Fruit fly (Drosophila melanogaster) whole organism, embryonic: ENCODE measurements around the gene CG10298.

Experiments used
- C15 ChIP-seq: fragments of 200-800 bp; sonication (Bioruptor generic); IDR thresholded peaks from 3 replicates; pipeline ENCODE4 v1.3.6; 2022; ENCODE audit warnings: missing biosample characterization, missing genetic modification characterization
- CG10959 ChIP-seq: fragments of 200-800 bp; sonication (Bioruptor generic); IDR thresholded peaks from 2 replicates; pipeline ENCODE4 v1.3.6; 2022; ENCODE audit warnings: missing biosample characterization, missing genetic modification characterization
- CG11695 ChIP-seq: fragments of 200-800 bp; sonication (Bioruptor generic); IDR thresholded peaks from 3 replicates; pipeline ENCODE4 v1.3.6; 2022; ENCODE audit warnings: missing biosample characterization, missing genetic modification characterization
- CG12104 ChIP-seq: fragments of 200-800 bp; sonication (Bioruptor generic); optimal IDR thresholded peaks from 3 replicates; lab custom pipeline; 2016; ENCODE audit warnings: missing biosample characterization, missing genetic modification characterization
- CG13624 ChIP-seq: fragments of 200-800 bp; sonication (Bioruptor generic); optimal IDR thresholded peaks from 2 replicates; lab custom pipeline; 2016; ENCODE audit warnings: missing biosample characterization, missing genetic modification characterization
- CG1603 ChIP-seq: fragments of 200-800 bp; sonication (Bioruptor generic); optimal IDR thresholded peaks from 2 replicates; lab custom pipeline; 2019; ENCODE audit warnings: missing biosample characterization, mild to moderate bottlenecking, missing genetic modification characterization, moderate library complexity
- CG16815 ChIP-seq: fragments of 200-800 bp; sonication (Bioruptor generic); optimal IDR thresholded peaks from 3 replicates; lab custom pipeline; 2017; ENCODE audit warnings: missing biosample characterization, mild to moderate bottlenecking, missing genetic modification characterization
- CG17186 ChIP-seq: fragments of 200-800 bp; sonication (Bioruptor generic); optimal IDR thresholded peaks from 3 replicates; lab custom pipeline; 2017; ENCODE audit warnings: missing biosample characterization, missing genetic modification reagents, missing genetic modification characterization
- CG1792 ChIP-seq: fragments of 200-800 bp; sonication (Bioruptor generic); optimal IDR thresholded peaks from 2 replicates; lab custom pipeline; 2016; ENCODE audit warnings: missing biosample characterization, missing genetic modification characterization
- CG18619 ChIP-seq: fragments of 200-800 bp; sonication (Bioruptor generic); optimal IDR thresholded peaks from 3 replicates; lab custom pipeline; 2017; ENCODE audit warnings: missing biosample characterization, mild to moderate bottlenecking, missing genetic modification characterization
- CG2129 ChIP-seq: fragments of 200-800 bp; sonication (Bioruptor generic); IDR thresholded peaks from 2 replicates; pipeline ENCODE4 v1.3.6; 2022; ENCODE audit warnings: missing biosample characterization, missing genetic modification characterization; ENCODE audit not compliant: partially characterized antibody
- CG2889 ChIP-seq: fragments of 200-800 bp; sonication (Bioruptor generic); IDR thresholded peaks from 3 replicates; pipeline ENCODE4 v1.3.6; 2022; ENCODE audit warnings: missing biosample characterization, missing genetic modification characterization
- CG6254 ChIP-seq: fragments of 200-800 bp; sonication (Bioruptor generic); optimal IDR thresholded peaks from 3 replicates; lab custom pipeline; 2017; ENCODE audit warnings: mild to moderate bottlenecking, missing biosample characterization, missing genetic modification reagents, missing genetic modification characterization
- CG6683 ChIP-seq: fragments of 200-800 bp; sonication (Bioruptor generic); optimal IDR thresholded peaks from 2 replicates; lab custom pipeline; 2017; ENCODE audit warnings: missing biosample characterization, mild to moderate bottlenecking, missing genetic modification characterization, missing genetic modification reagents
- CG8089 ChIP-seq: fragments of 200-800 bp; sonication (Bioruptor generic); optimal IDR thresholded peaks from 3 replicates; lab custom pipeline; 2016; ENCODE audit warnings: missing biosample characterization, missing genetic modification characterization
- CG8765 ChIP-seq: fragments of 200-800 bp; sonication (Bioruptor generic); IDR thresholded peaks from 2 replicates; pipeline ENCODE4 v1.3.6; 2022; ENCODE audit warnings: missing biosample characterization, missing genetic modification characterization
- CG9215 ChIP-seq: fragments of 200-800 bp; sonication (Bioruptor generic); IDR thresholded peaks from 2 replicates; pipeline ENCODE4 v1.3.6; 2022; ENCODE audit warnings: missing biosample characterization, missing genetic modification characterization
- CG9727 ChIP-seq: fragments of 200-800 bp; sonication (Bioruptor generic); optimal IDR thresholded peaks from 3 replicates; lab custom pipeline; 2017; ENCODE audit warnings: missing biosample characterization, mild to moderate bottlenecking, missing genetic modification characterization
- CG9932 ChIP-seq: fragments of 200-800 bp; sonication (Bioruptor generic); IDR thresholded peaks from 2 replicates; pipeline ENCODE4 v1.3.6; 2022; ENCODE audit warnings: missing biosample characterization, missing genetic modification characterization
- CTCF ChIP-seq: fragments of 200-800 bp; sonication (Bioruptor generic); optimal IDR thresholded peaks from 2 replicates; lab custom pipeline; 2017; ENCODE audit warnings: missing biosample characterization, mild to moderate bottlenecking, missing genetic modification characterization, moderate library complexity
- Chrac-16 ChIP-seq: fragments of 200-800 bp; sonication (Bioruptor generic); optimal IDR thresholded peaks from 3 replicates; lab custom pipeline; 2016; ENCODE audit warnings: missing biosample characterization, missing genetic modification characterization
- Doc3 ChIP-seq: fragments of 200-800 bp; sonication (Bioruptor generic); IDR thresholded peaks from 3 replicates; pipeline ENCODE4 v1.3.6; 2022; ENCODE audit warnings: missing biosample characterization, missing genetic modification characterization; ENCODE audit not compliant: partially characterized antibody
- E2f2 ChIP-seq: fragments of 200-800 bp; sonication (Bioruptor generic); IDR thresholded peaks from 2 replicates; pipeline ENCODE4 v1.3.6; 2022; ENCODE audit warnings: missing biosample characterization, missing genetic modification characterization
- Fer1 ChIP-seq: fragments of 200-800 bp; sonication (Bioruptor generic); optimal IDR thresholded peaks from 2 replicates; lab custom pipeline; 2017; ENCODE audit warnings: missing biosample characterization, mild to moderate bottlenecking, missing genetic modification characterization
- HLH54F ChIP-seq: fragments of 200-800 bp; sonication (Bioruptor generic); optimal IDR thresholded peaks from 3 replicates; lab custom pipeline; 2016; ENCODE audit warnings: missing biosample characterization, missing genetic modification characterization
- Kr ChIP-seq: fragments of 200-800 bp; sonication (Bioruptor generic); optimal IDR thresholded peaks from 2 replicates; lab custom pipeline; 2017; ENCODE audit warnings: missing biosample characterization, mild to moderate bottlenecking, missing genetic modification characterization
- Nf-YA ChIP-seq: fragments of 200-800 bp; sonication (Bioruptor generic); IDR thresholded peaks from 2 replicates; pipeline ENCODE4 v1.3.6; 2022; ENCODE audit warnings: missing biosample characterization, missing genetic modification characterization
- PHDP ChIP-seq: fragments of 200-800 bp; sonication (Bioruptor generic); optimal IDR thresholded peaks from 3 replicates; lab custom pipeline; 2018; ENCODE audit warnings: missing biosample characterization, mild to moderate bottlenecking, missing genetic modification characterization, moderate library complexity
- Taf1 ChIP-seq: fragments of 200-800 bp; sonication (Bioruptor generic); IDR thresholded peaks from 2 replicates; pipeline ENCODE4 v1.3.6; 2022; ENCODE audit warnings: missing biosample characterization, missing genetic modification characterization
- Trl ChIP-seq, 3 experiments: fragments of >200 bp in 2 of 3; fragments of 200-800 bp in 1 of 3; sonication (Bioruptor generic) in 1 of 3; optimal IDR thresholded peaks; 2 replicates in 1 of 3; 3 replicates in 2 of 3; lab custom pipeline; 2016 to 2017; ENCODE audit warnings: missing biosample characterization in 1 of 3, missing genetic modification characterization in 1 of 3
- ac ChIP-seq: fragments of 200-800 bp; sonication (Bioruptor generic); optimal IDR thresholded peaks from 3 replicates; lab custom pipeline; 2017; ENCODE audit warnings: missing biosample characterization, mild to moderate bottlenecking, missing genetic modification characterization
- br ChIP-seq: fragments of >200 bp; optimal IDR thresholded peaks from 2 replicates; lab custom pipeline; 2017
- cad ChIP-seq: fragments of >200 bp; optimal IDR thresholded peaks from 2 replicates; lab custom pipeline; 2017; ENCODE audit warnings: missing biosample characterization, missing genetic modification characterization
- dati ChIP-seq: fragments of 200-800 bp; sonication (Bioruptor generic); IDR thresholded peaks from 2 replicates; pipeline ENCODE4 v1.3.6; 2022; ENCODE audit warnings: missing biosample characterization, missing genetic modification characterization
- dimm ChIP-seq: fragments of 200-800 bp; sonication (Bioruptor generic); IDR thresholded peaks from 2 replicates; pipeline ENCODE4 v1.3.6; 2022; ENCODE audit warnings: missing biosample characterization, missing genetic modification characterization
- disco-r ChIP-seq: fragments of 200-800 bp; sonication (Bioruptor generic); optimal IDR thresholded peaks from 2 replicates; lab custom pipeline; 2016; ENCODE audit warnings: missing biosample characterization, missing genetic modification characterization
- dmrt99B ChIP-seq: fragments of 200-800 bp; sonication (Bioruptor generic); optimal IDR thresholded peaks from 2 replicates; lab custom pipeline; 2018; ENCODE audit warnings: missing biosample characterization, mild to moderate bottlenecking, missing genetic modification characterization, moderate library complexity
- emc ChIP-seq: fragments of 200-800 bp; sonication (Bioruptor generic); optimal IDR thresholded peaks from 2 replicates; lab custom pipeline; 2016; ENCODE audit warnings: missing biosample characterization, missing genetic modification characterization
- exex ChIP-seq: fragments of 200-800 bp; sonication (Bioruptor generic); optimal IDR thresholded peaks from 4 replicates; lab custom pipeline; 2018; ENCODE audit warnings: missing biosample characterization, mild to moderate bottlenecking, missing genetic modification characterization, moderate library complexity
- gcm2 ChIP-seq: fragments of 200-800 bp; sonication (Bioruptor generic); optimal IDR thresholded peaks from 2 replicates; lab custom pipeline; 2016; ENCODE audit warnings: missing biosample characterization, missing genetic modification characterization
- hb ChIP-seq: fragments of 200-800 bp; sonication (Bioruptor generic); IDR thresholded peaks from 3 replicates; pipeline ENCODE4 v1.3.6; 2022; ENCODE audit warnings: missing biosample characterization, missing genetic modification characterization; ENCODE audit not compliant: partially characterized antibody
- jing ChIP-seq: fragments of 200-800 bp; sonication (Bioruptor generic); optimal IDR thresholded peaks from 2 replicates; lab custom pipeline; 2018; ENCODE audit warnings: missing biosample characterization, mild to moderate bottlenecking, missing genetic modification characterization
- lbe ChIP-seq: fragments of 200-800 bp; sonication (Bioruptor generic); optimal IDR thresholded peaks from 2 replicates; lab custom pipeline; 2016; ENCODE audit warnings: missing biosample characterization, mild to moderate bottlenecking, missing genetic modification characterization
- mam ChIP-seq: fragments of 200-800 bp; sonication (Bioruptor generic); optimal IDR thresholded peaks from 3 replicates; lab custom pipeline; 2016; ENCODE audit warnings: missing biosample characterization, missing genetic modification characterization
- psq ChIP-seq: fragments of 200-800 bp; sonication (Bioruptor generic); optimal IDR thresholded peaks from 2 replicates; lab custom pipeline; 2017; ENCODE audit warnings: missing biosample characterization, missing genetic modification characterization
- pum ChIP-seq: fragments of 200-800 bp; sonication (Bioruptor generic); optimal IDR thresholded peaks from 2 replicates; lab custom pipeline; 2016; ENCODE audit warnings: missing biosample characterization, missing genetic modification characterization
- ro ChIP-seq: fragments of 200-800 bp; sonication (Bioruptor generic); IDR thresholded peaks from 2 replicates; pipeline ENCODE4 v1.3.6; 2022; ENCODE audit warnings: missing biosample characterization, missing genetic modification characterization
- row ChIP-seq: fragments of 200-800 bp; sonication (Bioruptor generic); IDR thresholded peaks from 3 replicates; pipeline ENCODE4 v1.3.6; 2022; ENCODE audit warnings: missing biosample characterization, missing genetic modification characterization
- sens ChIP-seq: fragments of 200-800 bp; sonication (Bioruptor generic); peaks from one replicate; lab custom pipeline; 2016; ENCODE audit warnings: missing biosample characterization, missing genetic modification characterization
- sob ChIP-seq: fragments of 200-800 bp; sonication (Bioruptor generic); IDR thresholded peaks from 2 replicates; pipeline ENCODE4 v1.3.6; 2022; ENCODE audit warnings: missing biosample characterization, missing genetic modification characterization
- ssp ChIP-seq: fragments of 200-800 bp; sonication (Bioruptor generic); IDR thresholded peaks from 2 replicates; pipeline ENCODE4 v1.3.6; 2022; ENCODE audit warnings: missing biosample characterization, missing genetic modification characterization
- tgo ChIP-seq: fragments of 200-800 bp; sonication (Bioruptor generic); IDR thresholded peaks from 3 replicates; pipeline ENCODE4 v1.3.6; 2022; ENCODE audit warnings: missing biosample characterization, missing genetic modification characterization

CG10298 gene

DNA sequence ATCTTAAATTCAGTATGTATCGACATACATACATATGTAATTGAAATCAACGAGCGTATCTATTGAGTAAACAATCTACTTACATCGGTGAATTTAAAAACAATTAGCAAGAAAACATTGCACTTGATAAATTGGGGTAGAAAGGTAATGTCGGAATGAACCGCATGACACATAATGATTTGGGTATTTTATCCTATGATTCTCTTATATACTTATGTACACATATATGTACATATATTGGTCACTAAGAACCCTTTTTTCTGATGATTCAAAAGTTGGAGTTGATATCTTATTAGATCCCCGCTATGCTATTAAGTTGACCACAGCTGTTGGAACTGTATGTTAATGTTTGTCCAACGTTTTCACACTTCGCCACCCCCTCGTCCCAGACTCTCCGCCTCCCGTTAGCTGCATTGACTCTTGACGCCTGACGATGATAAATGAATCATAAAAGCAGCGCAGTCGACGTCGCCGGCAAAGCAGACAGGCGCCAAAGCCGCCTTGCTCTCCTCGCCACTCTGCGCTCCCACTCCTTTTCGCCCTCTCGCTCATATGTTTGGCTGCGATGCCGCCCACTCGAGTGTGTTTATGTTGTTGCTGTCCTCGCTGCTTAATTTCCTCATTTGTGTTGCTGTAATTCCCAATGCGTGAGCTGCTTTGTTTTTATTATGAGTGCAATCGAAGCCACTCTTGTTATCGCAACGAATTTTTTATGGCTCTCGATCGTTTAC is 10.3 kb downstream of the CG10298 start (continued):
- TF ChIP-seq E2f2 (GFP tag; lab: Robert Waterston, UW), result no peak
- TF ChIP-seq CG16815, result peak; percentile 32
- TF ChIP-seq hb (GFP tag; lab: Robert Waterston, UW), result no peak
- no peak for TF ChIP-seq Chrac-16
- no peak for TF ChIP-seq exex (tag; lab: Kevin White, UChicago)
- no peak for TF ChIP-seq Taf1
- TF ChIP-seq cad (GFP tag; lab: Kevin White, UChicago), result no peak
- TF ChIP-seq C15 (GFP tag; lab: Robert Waterston, UW), result no peak
- peak in 1 of 2 experiments; percentile 37 for TF ChIP-seq Trl (optimal IDR thresholded peaks at IDR 0.05; lab: Kevin White, UChicago)
- TF ChIP-seq Trl (GFP tag; optimal IDR thresholded peaks at IDR 0.05; lab: Kevin White, UChicago), result no peak
- TF ChIP-seq CG6683, result no peak
- TF ChIP-seq CG9215 (GFP tag; lab: Robert Waterston, UW), result no peak
- no peak for TF ChIP-seq CG8089 (GFP tag; lab: Kevin White, UChicago)
- TF ChIP-seq CG6254, result no peak
- no peak for TF ChIP-seq ro (GFP tag; lab: Robert Waterston, UW)
- TF ChIP-seq CG8765 (GFP tag; lab: Robert Waterston, UW), result no peak
- 0 out of 3 replicates have a peak, but pooled peaks have one; percentile 19 for TF ChIP-seq CG11695 (GFP tag; lab: Robert Waterston, UW)
- peak; percentile 41 for TF ChIP-seq CG18619
- TF ChIP-seq lbe (GFP tag; lab: Kevin White, UChicago), result no peak
- TF ChIP-seq CG13624 (GFP tag; lab: Kevin White, UChicago), result no peak
- TF ChIP-seq Kr, result no peak
- TF ChIP-seq ac (GFP tag; lab: Kevin White, UChicago), result no peak
- TF ChIP-seq sens (GFP tag; lab: Kevin White, UChicago), result peak; percentile 82
- TF ChIP-seq disco-r (GFP tag; lab: Kevin White, UChicago), result no peak
- no peak for TF ChIP-seq CG2129 (GFP tag; lab: Robert Waterston, UW)
- no peak for TF ChIP-seq dimm
- no peak for TF ChIP-seq CG2889 (GFP tag; lab: Robert Waterston, UW)
- TF ChIP-seq Nf-YA (GFP tag; lab: Robert Waterston, UW), result no peak
- TF ChIP-seq row (GFP tag; lab: Robert Waterston, UW), result peak; percentile 44
- peak; percentile 13 for TF ChIP-seq CG12104
- TF ChIP-seq CG9727 (GFP tag; lab: Kevin White, UChicago), result peak; percentile 7
- TF ChIP-seq sob, result no peak
- no peak for TF ChIP-seq Fer1
- no peak for TF ChIP-seq CG10959 (GFP tag; lab: Robert Waterston, UW)
- no peak for TF ChIP-seq CG17186
- no peak for TF ChIP-seq dati (GFP tag; lab: Robert Waterston, UW)
- peak; percentile 33 for TF ChIP-seq CG1603 (tag; lab: Kevin White, UChicago)
- TF ChIP-seq br (lab: Kevin White, UChicago), result no peak
- TF ChIP-seq jing (GFP tag; lab: Kevin White, UChicago), result no peak
- no peak for TF ChIP-seq CG9932 (GFP tag; lab: Robert Waterston, UW)
- no peak for TF ChIP-seq CTCF
- no peak for TF ChIP-seq Doc3 (GFP tag; lab: Robert Waterston, UW)
- TF ChIP-seq pum (GFP tag; lab: Kevin White, UChicago), result no peak
- peak; percentile 11 for TF ChIP-seq mam
- TF ChIP-seq gcm2 (GFP tag; lab: Kevin White, UChicago), result no peak
- peak; percentile 26 for TF ChIP-seq PHDP
- TF ChIP-seq CG1792 (GFP tag; lab: Kevin White, UChicago), result no peak
- TF ChIP-seq HLH54F (GFP tag; lab: Kevin White, UChicago), result no peak
- TF ChIP-seq tgo (GFP tag; lab: Robert Waterston, UW), result no peak
- TF ChIP-seq emc (GFP tag; lab: Kevin White, UChicago), result no peak
- peak; percentile 70 for TF ChIP-seq dmrt99B (tag; lab: Kevin White, UChicago)
- no peak for TF ChIP-seq ssp (GFP tag; lab: Robert Waterston, UW)
- no peak for TF ChIP-seq psq (GFP tag; lab: Kevin White, UChicago)
